Worm (Caenorhabditis elegans): ENCODE measurements around the gene T04A8.8.
A peak's percentile ranks its signal among the peaks of the same experiment; 100 is the strongest.

Gene T04A8.8

ce11 chrIII:4656415-4656814 is 37.4 kb upstream of the T04A8.8 start (continued):
- TF ChIP-seq lin-13 (GFP tag; optimal IDR thresholded peaks at IDR 0.05), result no peak
- TF ChIP-seq dmd-6 (GFP tag; IDR thresholded peaks at IDR 0.05), result 0 out of 2 replicates have a peak, but pooled peaks have one; percentile 5
- TF ChIP-seq nhr-10 (tag; optimal IDR thresholded peaks at IDR 0.05), result no peak
- no peak for TF ChIP-seq ces-1 (GFP tag; optimal IDR thresholded peaks at IDR 0.05)
- TF ChIP-seq Y48G9A.11 (GFP tag; IDR thresholded peaks at IDR 0.05), result no peak
- peak; percentile 82 for TF ChIP-seq rbr-2 (tag; optimal IDR thresholded peaks at IDR 0.05)
- no peak for TF ChIP-seq vab-7 (GFP tag; IDR thresholded peaks at IDR 0.05)
- TF ChIP-seq nhr-28 (tag; optimal IDR thresholded peaks at IDR 0.05), result no peak
- no peak for TF ChIP-seq snpc-4 (tag; optimal IDR thresholded peaks at IDR 0.05)
- no peak for TF ChIP-seq skn-1 (tag; optimal IDR thresholded peaks at IDR 0.05)
- no peak for TF ChIP-seq mxl-2 (GFP tag; conservative IDR thresholded peaks at IDR 0.05)
- no peak for TF ChIP-seq F49E8.2 (tag; optimal IDR thresholded peaks at IDR 0.05; ENCODE audit: borderline replicate concordance)
- TF ChIP-seq fkh-10 (GFP tag; optimal IDR thresholded peaks at IDR 0.05), result peak; percentile 62
- TF ChIP-seq ceh-20 (GFP tag; IDR thresholded peaks at IDR 0.05), result 0 out of 2 replicates have a peak, but pooled peaks have one; percentile 53
- no peak for TF ChIP-seq nhr-102 (tag; optimal IDR thresholded peaks at IDR 0.05)
- TF ChIP-seq egl-43 (GFP tag; IDR thresholded peaks at IDR 0.05), result peak; percentile 69; the same call in 1 of the 2 replicates
- TF ChIP-seq lsy-2 (tag; optimal IDR thresholded peaks at IDR 0.05), result peak; percentile 5 to 61
- no peak for TF ChIP-seq spr-3 (GFP tag; optimal IDR thresholded peaks at IDR 0.05)
- no peak for TF ChIP-seq D1046.2 (GFP tag; IDR thresholded peaks at IDR 0.05)
- no peak for TF ChIP-seq aly-2 (tag; optimal IDR thresholded peaks at IDR 0.05)
- peak; percentile 65; the same call in 1 of the 2 replicates for TF ChIP-seq ctbp-1 (GFP tag; IDR thresholded peaks at IDR 0.05)
- TF ChIP-seq mep-1 (tag; optimal IDR thresholded peaks at IDR 0.05), result peak; percentile 63
- TF ChIP-seq daf-8 (GFP tag; IDR thresholded peaks at IDR 0.05), result no peak
- TF ChIP-seq pha-4 (GFP tag; IDR thresholded peaks at IDR 0.05), result no peak; the same call in 1 of the 2 replicates
- no peak for TF ChIP-seq pha-4 (tag; optimal IDR thresholded peaks at IDR 0.05)
- no peak for TF ChIP-seq T20F7.1 (GFP tag; optimal IDR thresholded peaks at IDR 0.05)
- TF ChIP-seq ceh-28 (tag; optimal IDR thresholded peaks at IDR 0.05), result peak; percentile 53
- no peak for TF ChIP-seq lim-7 (GFP tag; IDR thresholded peaks at IDR 0.05)
- TF ChIP-seq dmd-9 (GFP tag; IDR thresholded peaks at IDR 0.05), result no peak
- no peak; the same call in none of the 2 replicates for TF ChIP-seq set-16 (GFP tag; IDR thresholded peaks at IDR 0.05)
- no peak for TF ChIP-seq T26A8.4 (GFP tag; IDR thresholded peaks at IDR 0.05)
- no peak for TF ChIP-seq sdz-12 (GFP tag; optimal IDR thresholded peaks at IDR 0.05)
- no peak for TF ChIP-seq nhr-41 (GFP tag; IDR thresholded peaks at IDR 0.05)

- TF ChIP-seq ces-1 (GFP tag; optimal IDR thresholded peaks at IDR 0.05) (peak; percentile 90), ceh-28 (tag; optimal IDR thresholded peaks at IDR 0.05) (no peak), nhr-77 (tag; optimal IDR thresholded peaks at IDR 0.05) (no peak)
These were observed 36.4 kb upstream of the T04A8.8 start for ce11 chrIII:4657386-4657785.

- TF ChIP-seq lir-3 (tag; optimal IDR thresholded peaks at IDR 0.05), result no peak
- no peak for TF ChIP-seq ZK546.5 (tag; optimal IDR thresholded peaks at IDR 0.05)
- TF ChIP-seq unc-130 (GFP tag; optimal IDR thresholded peaks at IDR 0.05), result no peak
- TF ChIP-seq nhr-41 (GFP tag; IDR thresholded peaks at IDR 0.05), result no peak
- no peak for TF ChIP-seq zfp-2 (tag; optimal IDR thresholded peaks at IDR 0.05)
- TF ChIP-seq F37D6.2 (tag; optimal IDR thresholded peaks at IDR 0.05), result peak; percentile 13
- TF ChIP-seq dpl-1 (GFP tag; optimal IDR thresholded peaks at IDR 0.05), result no peak
- no peak for TF ChIP-seq mxl-2 (GFP tag; conservative IDR thresholded peaks at IDR 0.05)
- no peak for TF ChIP-seq mdt-29 (GFP tag; IDR thresholded peaks at IDR 0.05)
- no peak for TF ChIP-seq vab-7 (GFP tag; IDR thresholded peaks at IDR 0.05)
- TF ChIP-seq sdz-12 (GFP tag; optimal IDR thresholded peaks at IDR 0.05), result no peak
- no peak for TF ChIP-seq ama-1 (optimal IDR thresholded peaks at IDR 0.05)
- no peak for TF ChIP-seq nhr-77 (tag; optimal IDR thresholded peaks at IDR 0.05)
- no peak for TF ChIP-seq nhr-6 (tag; optimal IDR thresholded peaks at IDR 0.05)
- no peak for TF ChIP-seq ztf-11 (tag; optimal IDR thresholded peaks at IDR 0.05)
- no peak for TF ChIP-seq cey-2 (tag; optimal IDR thresholded peaks at IDR 0.05; ENCODE audit: borderline replicate concordance, insufficient read depth)
- TF ChIP-seq D1046.2 (GFP tag; IDR thresholded peaks at IDR 0.05), result no peak
- TF ChIP-seq ztf-7 (tag; optimal IDR thresholded peaks at IDR 0.05), result no peak
- TF ChIP-seq skn-1 (tag; optimal IDR thresholded peaks at IDR 0.05), result no peak
- TF ChIP-seq spr-3 (GFP tag; optimal IDR thresholded peaks at IDR 0.05), result no peak
- no peak for TF ChIP-seq Y5F2A.4 (GFP tag; optimal IDR thresholded peaks at IDR 0.05)
- no peak for TF ChIP-seq R02D3.7 (tag; optimal IDR thresholded peaks at IDR 0.05)
- no peak for TF ChIP-seq snpc-1.2 (GFP tag; IDR thresholded peaks at IDR 0.05)
- TF ChIP-seq nhr-10 (tag; optimal IDR thresholded peaks at IDR 0.05), result no peak
- TF ChIP-seq T26A8.4 (GFP tag; IDR thresholded peaks at IDR 0.05), result no peak
These were observed 35.4 kb upstream of the T04A8.8 start, which contains the start of gene cdka-1 for ce11 chrIII:4658384-4658844. Gene cdka-1 (plus strand): TSS chrIII:4658794.
